Fruit fly (Drosophila melanogaster) whole organism, adult: Measurements from ENCODE around the gene CG6356.

ENCODE experiments used
- CG11617 ChIP-seq: fragments of 200-800 bp; sonication (Bioruptor generic); optimal IDR thresholded peaks from 2 replicates; lab custom pipeline; 2017; ENCODE audit warnings: mild to moderate bottlenecking, missing biosample characterization, missing genetic modification reagents, missing genetic modification characterization
- CG1620 ChIP-seq: fragments of 200-800 bp; sonication (Bioruptor generic); optimal IDR thresholded peaks from 2 replicates; lab custom pipeline; 2016; ENCODE audit warnings: missing biosample characterization, missing genetic modification characterization
- CG7101 ChIP-seq: fragments of 200-800 bp; sonication (Bioruptor generic); optimal IDR thresholded peaks from 2 replicates; lab custom pipeline; 2018; ENCODE audit warnings: missing biosample characterization, mild to moderate bottlenecking, missing genetic modification characterization, moderate library complexity
- Clk ChIP-seq: fragments of 200-800 bp; sonication (Bioruptor generic); optimal IDR thresholded peaks from 2 replicates; lab custom pipeline; 2017; ENCODE audit warnings: missing biosample characterization, missing genetic modification characterization
- bab1 ChIP-seq: fragments of 200-800 bp; sonication (Bioruptor generic); optimal IDR thresholded peaks from 3 replicates; lab custom pipeline; 2019; ENCODE audit warnings: missing biosample characterization, mild to moderate bottlenecking, missing genetic modification characterization, moderate library complexity
- kay ChIP-seq: fragments of 200-800 bp; sonication (Bioruptor generic); peaks from one replicate; lab custom pipeline; 2016; ENCODE audit warnings: missing biosample characterization, missing genetic modification characterization, borderline replicate concordance

dm6 chr3R:24270578-24270977 is 13.2 kb upstream of the CG6356 start:
- TF ChIP-seq CG1620 = no peak
- no peak for TF ChIP-seq kay
- no peak for TF ChIP-seq CG7101
- no peak for TF ChIP-seq CG11617 (GFP tag; lab: Kevin White, UChicago)
- TF ChIP-seq Clk = no peak
- no peak for TF ChIP-seq bab1 (GFP tag; lab: Kevin White, UChicago)
